Fruit fly (Drosophila melanogaster) whole organism, embryonic: ENCODE data around the gene SC35.

ENCODE experiments used
- Blimp-1 ChIP-seq: fragments of 200-800 bp; sonication (Bioruptor generic); optimal IDR thresholded peaks from 3 replicates; lab custom pipeline; 2018; ENCODE audit warnings: missing biosample characterization, missing genetic modification characterization, mild to moderate bottlenecking, moderate library complexity, missing genetic modification reagents
- CG11093 ChIP-seq: fragments of 200-800 bp; sonication (Bioruptor generic); IDR thresholded peaks from 3 replicates; pipeline ENCODE4 v1.3.6; 2022; ENCODE audit warnings: missing biosample characterization, missing genetic modification characterization
- CG11247 ChIP-seq: fragments of 200-800 bp; sonication (Bioruptor generic); IDR thresholded peaks from 2 replicates; pipeline ENCODE4 v1.3.6; 2022; ENCODE audit warnings: missing biosample characterization, missing genetic modification characterization
- CG13296 ChIP-seq: fragments of 200-800 bp; sonication (Bioruptor generic); optimal IDR thresholded peaks from 3 replicates; lab custom pipeline; 2018; ENCODE audit warnings: missing biosample characterization, mild to moderate bottlenecking, missing genetic modification characterization
- CG15479 ChIP-seq: fragments of 200-800 bp; sonication (Bioruptor generic); optimal IDR thresholded peaks from 3 replicates; lab custom pipeline; 2019; ENCODE audit warnings: missing biosample characterization, mild to moderate bottlenecking, missing genetic modification characterization, moderate library complexity
- CG1647 ChIP-seq: fragments of 200-800 bp; sonication (Bioruptor generic); optimal IDR thresholded peaks from 3 replicates; lab custom pipeline; 2016; ENCODE audit warnings: missing biosample characterization, missing genetic modification characterization
- CG16863 ChIP-seq: fragments of 200-800 bp; sonication (Bioruptor generic); optimal IDR thresholded peaks from 3 replicates; lab custom pipeline; 2016; ENCODE audit warnings: missing biosample characterization, missing genetic modification characterization
- CG2875 ChIP-seq: fragments of 200-800 bp; sonication (Bioruptor generic); optimal IDR thresholded peaks from 2 replicates; lab custom pipeline; 2017; ENCODE audit warnings: missing biosample characterization, mild to moderate bottlenecking, missing genetic modification characterization, missing genetic modification reagents
- CG32767 ChIP-seq: fragments of 200-800 bp; sonication (Bioruptor generic); IDR thresholded peaks from 2 replicates; pipeline ENCODE4 v1.3.6; 2022; ENCODE audit warnings: missing biosample characterization, missing genetic modification characterization
- CG34376 ChIP-seq: fragments of 200-800 bp; sonication (Bioruptor generic); optimal IDR thresholded peaks from 2 replicates; lab custom pipeline; 2018; ENCODE audit warnings: missing biosample characterization, mild to moderate bottlenecking, missing genetic modification characterization
- CG4404 ChIP-seq: fragments of 200-800 bp; sonication (Bioruptor generic); IDR thresholded peaks from 2 replicates; pipeline ENCODE4 v1.3.6; 2022; ENCODE audit warnings: missing biosample characterization, missing genetic modification characterization
- CG4707 ChIP-seq: fragments of 200-800 bp; sonication (Bioruptor generic); optimal IDR thresholded peaks from 2 replicates; lab custom pipeline; 2018; ENCODE audit warnings: missing biosample characterization, mild to moderate bottlenecking, missing genetic modification characterization, moderate library complexity
- CG7357 ChIP-seq: fragments of 200-800 bp; sonication (Bioruptor generic); IDR thresholded peaks from 3 replicates; pipeline ENCODE4 v1.3.6; 2022; ENCODE audit warnings: missing biosample characterization, missing genetic modification characterization
- CG8089 ChIP-seq: fragments of 200-800 bp; sonication (Bioruptor generic); optimal IDR thresholded peaks from 3 replicates; lab custom pipeline; 2016; ENCODE audit warnings: missing biosample characterization, missing genetic modification characterization
- CG9817 ChIP-seq: fragments of 200-800 bp; sonication (Bioruptor generic); optimal IDR thresholded peaks from 2 replicates; lab custom pipeline; 2018; ENCODE audit warnings: missing biosample characterization, mild to moderate bottlenecking, missing genetic modification characterization, moderate library complexity
- Drgx ChIP-seq: fragments of 200-800 bp; sonication (Bioruptor generic); IDR thresholded peaks from 2 replicates; pipeline ENCODE4 v1.3.6; 2022; ENCODE audit warnings: missing biosample characterization, missing genetic modification characterization
- E2f1 ChIP-seq: fragments of 200-800 bp; sonication (Bioruptor generic); IDR thresholded peaks from 2 replicates; pipeline ENCODE4 v1.3.6; 2022; ENCODE audit warnings: missing biosample characterization, missing genetic modification characterization
- H2.0 ChIP-seq: fragments of 200-800 bp; sonication (Bioruptor generic); IDR thresholded peaks from 2 replicates; pipeline ENCODE4 v1.3.6; 2022; ENCODE audit warnings: missing biosample characterization, missing genetic modification characterization
- Mad ChIP-seq: fragments of 200-800 bp; sonication (Bioruptor generic); optimal IDR thresholded peaks from 2 replicates; lab custom pipeline; 2016; ENCODE audit warnings: missing biosample characterization, missing genetic modification characterization
- Opbp ChIP-seq: fragments of 200-800 bp; sonication (Bioruptor generic); IDR thresholded peaks from 3 replicates; pipeline ENCODE4 v1.3.6; 2022; ENCODE audit warnings: missing biosample characterization, missing genetic modification characterization; ENCODE audit not compliant: partially characterized antibody
- Optix ChIP-seq: fragments of 200-800 bp; sonication (Bioruptor generic); IDR thresholded peaks from 3 replicates; pipeline ENCODE4 v1.3.6; 2022; ENCODE audit warnings: missing biosample characterization, missing genetic modification characterization
- Pdp1 ChIP-seq, 2 experiments: fragments of 200-800 bp; sonication (Bioruptor generic); optimal IDR thresholded peaks; 3 replicates each; lab custom pipeline; 2016; ENCODE audit warnings: missing biosample characterization in 2 of 2, missing genetic modification characterization in 2 of 2, mild to moderate bottlenecking in 1 of 2, moderate library complexity in 1 of 2
- Ptx1 ChIP-seq: fragments of 200-800 bp; sonication (Bioruptor generic); IDR thresholded peaks from 2 replicates; pipeline ENCODE4 v1.3.6; 2022; ENCODE audit warnings: missing biosample characterization, missing genetic modification characterization
- Trl ChIP-seq, 3 experiments: fragments of >200 bp in 2 of 3; fragments of 200-800 bp in 1 of 3; sonication (Bioruptor generic) in 1 of 3; optimal IDR thresholded peaks; 2 replicates in 1 of 3; 3 replicates in 2 of 3; lab custom pipeline; 2016 to 2017; ENCODE audit warnings: missing biosample characterization in 1 of 3, missing genetic modification characterization in 1 of 3
- ac ChIP-seq: fragments of 200-800 bp; sonication (Bioruptor generic); optimal IDR thresholded peaks from 3 replicates; lab custom pipeline; 2017; ENCODE audit warnings: missing biosample characterization, mild to moderate bottlenecking, missing genetic modification characterization
- az2 ChIP-seq: fragments of 200-800 bp; sonication (Bioruptor generic); optimal IDR thresholded peaks from 3 replicates; lab custom pipeline; 2016; ENCODE audit warnings: missing biosample characterization, missing genetic modification characterization
- bab2 ChIP-seq: fragments of 200-800 bp; sonication (Bioruptor generic); optimal IDR thresholded peaks from 2 replicates; lab custom pipeline; 2016; ENCODE audit warnings: missing biosample characterization, missing genetic modification characterization
- cad ChIP-seq: fragments of >200 bp; optimal IDR thresholded peaks from 2 replicates; lab custom pipeline; 2017; ENCODE audit warnings: missing biosample characterization, missing genetic modification characterization
- ci ChIP-seq: fragments of 200-800 bp; sonication (Bioruptor generic); IDR thresholded peaks from 3 replicates; pipeline ENCODE4 v1.3.6; 2022; ENCODE audit warnings: missing biosample characterization, missing genetic modification characterization
- corto ChIP-seq: fragments of 200-800 bp; sonication (Bioruptor generic); optimal IDR thresholded peaks from 2 replicates; lab custom pipeline; 2016; ENCODE audit warnings: missing biosample characterization, mild to moderate bottlenecking, missing genetic modification characterization, moderate library complexity
- fd96Cb ChIP-seq: fragments of 200-800 bp; sonication (Bioruptor generic); optimal IDR thresholded peaks from 2 replicates; lab custom pipeline; 2018; ENCODE audit warnings: missing biosample characterization, mild to moderate bottlenecking, missing genetic modification characterization, moderate library complexity
- gsb-n ChIP-seq: fragments of 200-800 bp; sonication (Bioruptor generic); optimal IDR thresholded peaks from 3 replicates; lab custom pipeline; 2018; ENCODE audit warnings: missing biosample characterization, mild to moderate bottlenecking, missing genetic modification characterization
- lbe ChIP-seq: fragments of 200-800 bp; sonication (Bioruptor generic); optimal IDR thresholded peaks from 2 replicates; lab custom pipeline; 2016; ENCODE audit warnings: missing biosample characterization, mild to moderate bottlenecking, missing genetic modification characterization
- nom ChIP-seq: fragments of 200-800 bp; sonication (Bioruptor generic); optimal IDR thresholded peaks from 2 replicates; lab custom pipeline; 2017; ENCODE audit warnings: missing biosample characterization, missing genetic modification characterization, mild to moderate bottlenecking, moderate library complexity, missing genetic modification reagents
- sd ChIP-seq: fragments of 200-800 bp; sonication (Bioruptor generic); optimal IDR thresholded peaks from 3 replicates; lab custom pipeline; 2018; ENCODE audit warnings: missing biosample characterization, mild to moderate bottlenecking, missing genetic modification characterization, moderate library complexity
- sens ChIP-seq: fragments of 200-800 bp; sonication (Bioruptor generic); peaks from one replicate; lab custom pipeline; 2016; ENCODE audit warnings: missing biosample characterization, missing genetic modification characterization
- sens-2 ChIP-seq: fragments of 200-800 bp; sonication (Bioruptor generic); IDR thresholded peaks from 2 replicates; pipeline ENCODE4 v1.3.6; 2022; ENCODE audit warnings: missing biosample characterization, missing genetic modification characterization
- ssp ChIP-seq: fragments of 200-800 bp; sonication (Bioruptor generic); IDR thresholded peaks from 2 replicates; pipeline ENCODE4 v1.3.6; 2022; ENCODE audit warnings: missing biosample characterization, missing genetic modification characterization
- stc ChIP-seq: fragments of 200-800 bp; sonication (Bioruptor generic); IDR thresholded peaks from 2 replicates; pipeline ENCODE4 v1.3.6; 2022; ENCODE audit warnings: missing biosample characterization, missing genetic modification characterization
- tll ChIP-seq, 2 experiments: fragments of 200-800 bp in 1 of 2; fragments of >200 bp in 1 of 2; sonication (Bioruptor generic) in 1 of 2; optimal IDR thresholded peaks; 2 replicates each; lab custom pipeline; 2017 to 2019; ENCODE audit warnings: missing biosample characterization in 2 of 2, missing genetic modification characterization in 2 of 2, mild to moderate bottlenecking in 1 of 2, moderate library complexity in 1 of 2
- yki ChIP-seq: fragments of >200 bp; optimal IDR thresholded peaks from 3 replicates; lab custom pipeline; 2018
- z ChIP-seq: fragments of 200-800 bp; sonication (Bioruptor generic); IDR thresholded peaks from 3 replicates; pipeline ENCODE4 v1.3.6; 2022; ENCODE audit warnings: missing biosample characterization, missing genetic modification characterization

Gene SC35

DNA sequence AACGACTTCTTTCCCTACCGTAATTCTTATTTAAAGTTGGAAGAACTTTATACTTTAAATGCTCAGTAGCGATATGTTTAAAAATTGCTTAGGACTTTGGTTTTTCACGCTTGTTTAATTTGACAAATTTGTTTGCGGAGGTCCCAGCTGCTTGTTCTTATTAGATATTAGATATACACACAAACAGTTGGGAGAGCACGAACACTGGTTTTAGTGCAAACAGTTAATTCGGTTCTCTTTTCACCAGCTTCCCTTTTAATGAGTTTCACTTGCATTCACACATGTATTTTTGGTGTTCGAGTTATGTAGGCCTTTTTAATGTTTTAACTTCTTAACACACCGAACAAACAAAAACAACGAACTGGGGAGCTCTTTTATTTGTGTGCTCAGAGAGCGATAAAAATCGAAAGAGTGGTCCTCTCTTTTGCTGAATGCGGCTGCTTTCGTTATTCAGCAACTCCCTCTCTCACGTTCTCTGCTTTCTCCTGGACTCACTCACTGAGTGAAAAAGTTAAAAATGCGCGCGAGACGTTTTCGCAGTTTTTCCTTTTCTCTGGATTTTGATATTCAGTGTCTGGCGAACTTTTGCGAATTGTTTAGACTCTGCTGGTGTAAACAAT lies 48.4 kb upstream of the SC35 start (continued):
- TF ChIP-seq corto (no peak), z (peak; percentile 89), lbe (GFP tag; lab: Kevin White, UChicago) (peak; percentile 64), Pdp1 (GFP tag; optimal IDR thresholded peaks at IDR 0.05; lab: Kevin White, UChicago) (peak in 1 of 2 experiments; percentile 43), yki (lab: Kevin White, UChicago) (peak; percentile 79), CG32767 (GFP tag; lab: Robert Waterston, UW) (peak; percentile 58; the same call in 1 of the 2 replicates), nom (peak; percentile 53), ac (GFP tag; lab: Kevin White, UChicago) (peak; percentile 27), CG11247 (GFP tag; lab: Robert Waterston, UW) (peak; percentile 19; the same call in 1 of the 2 replicates), CG4707 (GFP tag; lab: Kevin White, UChicago) (peak; percentile 11), stc (GFP tag; lab: Robert Waterston, UW) (peak; percentile 34; the same call in 1 of the 2 replicates), ci (peak; percentile 34; the same call in 2 of the 3 replicates), E2f1 (GFP tag; lab: Robert Waterston, UW) (no peak), CG8089 (peak; percentile 5), ssp (GFP tag; lab: Robert Waterston, UW) (no peak), Trl (optimal IDR thresholded peaks at IDR 0.05; lab: Kevin White, UChicago) (peak; percentile 96 to 97), Trl (GFP tag; optimal IDR thresholded peaks at IDR 0.05; lab: Kevin White, UChicago) (peak; percentile 44), CG9817 (no peak), Ptx1 (GFP tag; lab: Robert Waterston, UW) (no peak), Blimp-1 (GFP tag; lab: Kevin White, UChicago) (peak; percentile 22)

DNA sequence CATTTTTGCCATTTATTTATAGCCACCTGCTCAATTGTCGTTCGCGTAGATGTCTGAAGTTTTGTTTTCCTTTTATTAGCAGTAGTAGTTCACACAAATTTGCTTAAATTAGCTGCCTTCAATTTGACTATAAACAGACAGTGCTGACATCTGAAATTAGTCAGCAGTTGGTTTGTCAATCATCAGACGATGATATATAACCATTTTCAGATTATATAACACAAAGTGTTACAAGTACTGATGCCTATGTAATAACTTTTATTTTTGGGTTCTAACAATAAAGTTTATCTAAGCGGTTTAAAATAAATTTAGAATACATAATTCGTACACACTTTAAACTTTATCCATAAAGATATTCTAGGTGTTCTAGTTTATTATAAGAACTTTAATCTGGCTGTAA lies 47.3 kb upstream of the SC35 start:
- TF ChIP-seq CG11093 (GFP tag; lab: Robert Waterston, UW), result no peak
- no peak for TF ChIP-seq Opbp (GFP tag; lab: Robert Waterston, UW)
- peak; percentile 7 for TF ChIP-seq CG13296 (GFP tag; lab: Kevin White, UChicago)
- TF ChIP-seq CG1647, result no peak
- peak in 1 of 2 experiments; percentile 92 for TF ChIP-seq Pdp1 (GFP tag; optimal IDR thresholded peaks at IDR 0.05; lab: Kevin White, UChicago)

dm6 chr2L:12480846-12481245 lies 46.4 kb upstream of the SC35 start:
- TF ChIP-seq Drgx (GFP tag; lab: Robert Waterston, UW), result peak; percentile 31; the same call in 1 of the 2 replicates
- TF ChIP-seq Optix (GFP tag; lab: Robert Waterston, UW), result 0 out of 3 replicates have a peak, but pooled peaks have one; percentile 30
- no peak for TF ChIP-seq CG4404 (GFP tag; lab: Robert Waterston, UW)

- TF ChIP-seq sd (tag; lab: Kevin White, UChicago) (peak; percentile 48), bab2 (GFP tag; lab: Kevin White, UChicago) (no peak)
Measured at dm6 chr2L:12479994-12480393, 45.5 kb upstream of the SC35 start.

- TF ChIP-seq gsb-n (tag; lab: Kevin White, UChicago) (no peak), sens-2 (no peak), fd96Cb (tag; lab: Kevin White, UChicago) (no peak), CG15479 (peak; percentile 22), CG2875 (GFP tag; lab: Kevin White, UChicago) (no peak), CG16863 (GFP tag; lab: Kevin White, UChicago) (no peak), cad (GFP tag; lab: Kevin White, UChicago) (peak; percentile 75), CG34376 (no peak), Blimp-1 (GFP tag; lab: Kevin White, UChicago) (peak; percentile 20), H2.0 (GFP tag; lab: Robert Waterston, UW) (no peak), sens (GFP tag; lab: Kevin White, UChicago) (peak; percentile 46), Mad (GFP tag; lab: Kevin White, UChicago) (no peak), az2 (GFP tag; lab: Kevin White, UChicago) (no peak), tll (GFP tag; optimal IDR thresholded peaks at IDR 0.05; lab: Kevin White, UChicago) (peak in 1 of 2 experiments; percentile 91), CG7357 (GFP tag; lab: Robert Waterston, UW) (no peak)
Measured at dm6 chr2L:12478494-12478893, 44.0 kb upstream of the SC35 start.
